Fruit fly (Drosophila melanogaster) whole organism, embryonic: Measurements from ENCODE around the gene mib2.

Experiments
- Abd-B ChIP-seq: fragments of 200-800 bp; sonication (Bioruptor generic); optimal IDR thresholded peaks from 2 replicates; lab custom pipeline; 2018; ENCODE audit warnings: missing biosample characterization, mild to moderate bottlenecking, missing genetic modification characterization, moderate library complexity
- Adf1 ChIP-seq: fragments of 200-800 bp; sonication (Bioruptor generic); IDR thresholded peaks from 2 replicates; pipeline ENCODE4 v1.3.6; 2022; ENCODE audit warnings: missing biosample characterization, missing genetic modification characterization
- BEAF-32 ChIP-seq: fragments of 200-800 bp; sonication (Bioruptor generic); optimal IDR thresholded peaks from 3 replicates; lab custom pipeline; 2017; ENCODE audit warnings: missing biosample characterization, missing genetic modification characterization, mild to moderate bottlenecking, moderate library complexity, missing genetic modification reagents
- CG10431 ChIP-seq: fragments of 200-800 bp; sonication (Bioruptor generic); optimal IDR thresholded peaks from 3 replicates; lab custom pipeline; 2018; ENCODE audit warnings: missing biosample characterization, mild to moderate bottlenecking, missing genetic modification characterization
- CG10654 ChIP-seq: fragments of 200-800 bp; sonication (Bioruptor generic); optimal IDR thresholded peaks from 2 replicates; lab custom pipeline; 2016; ENCODE audit warnings: missing biosample characterization, missing genetic modification characterization
- CG11456 ChIP-seq: fragments of 200-800 bp; sonication (Bioruptor generic); IDR thresholded peaks from 3 replicates; pipeline ENCODE4 v1.3.6; 2022; ENCODE audit warnings: missing biosample characterization, missing genetic modification characterization
- CG12659 ChIP-seq: fragments of 200-800 bp; sonication (Bioruptor generic); optimal IDR thresholded peaks from 3 replicates; lab custom pipeline; 2017; ENCODE audit warnings: mild to moderate bottlenecking, missing biosample characterization, missing genetic modification reagents, missing genetic modification characterization
- CG12744 ChIP-seq: fragments of 200-800 bp; sonication (Bioruptor generic); optimal IDR thresholded peaks from 2 replicates; lab custom pipeline; 2016; ENCODE audit warnings: missing biosample characterization, missing genetic modification characterization
- CG17385 ChIP-seq: fragments of 200-800 bp; sonication (Bioruptor generic); optimal IDR thresholded peaks from 3 replicates; lab custom pipeline; 2018; ENCODE audit warnings: missing biosample characterization, mild to moderate bottlenecking, missing genetic modification characterization
- CG17912 ChIP-seq: fragments of 200-800 bp; sonication (Bioruptor generic); optimal IDR thresholded peaks from 2 replicates; lab custom pipeline; 2018; ENCODE audit warnings: missing biosample characterization, mild to moderate bottlenecking, missing genetic modification characterization
- CG31365 ChIP-seq: fragments of 200-800 bp; sonication (Bioruptor generic); optimal IDR thresholded peaks from 2 replicates; lab custom pipeline; 2018; ENCODE audit warnings: missing biosample characterization, mild to moderate bottlenecking, missing genetic modification characterization
- CG34376 ChIP-seq: fragments of 200-800 bp; sonication (Bioruptor generic); optimal IDR thresholded peaks from 2 replicates; lab custom pipeline; 2018; ENCODE audit warnings: missing biosample characterization, mild to moderate bottlenecking, missing genetic modification characterization
- CG34422 ChIP-seq: fragments of 200-800 bp; sonication (Bioruptor generic); IDR thresholded peaks from 3 replicates; pipeline ENCODE4 v1.3.6; 2022; ENCODE audit warnings: missing biosample characterization, missing genetic modification characterization
- CG4328 ChIP-seq: fragments of 200-800 bp; sonication (Bioruptor generic); optimal IDR thresholded peaks from 3 replicates; lab custom pipeline; 2017; ENCODE audit warnings: missing biosample characterization, missing genetic modification reagents, missing genetic modification characterization
- CG4617 ChIP-seq: fragments of 200-800 bp; sonication (Bioruptor generic); optimal IDR thresholded peaks from 3 replicates; lab custom pipeline; 2016; ENCODE audit warnings: missing biosample characterization, missing genetic modification characterization, borderline replicate concordance
- CG5180 ChIP-seq: fragments of 200-800 bp; sonication (Bioruptor generic); optimal IDR thresholded peaks from 3 replicates; lab custom pipeline; 2017; ENCODE audit warnings: missing biosample characterization, missing genetic modification characterization, mild to moderate bottlenecking, moderate library complexity, missing genetic modification reagents
- CG6254 ChIP-seq: fragments of 200-800 bp; sonication (Bioruptor generic); optimal IDR thresholded peaks from 3 replicates; lab custom pipeline; 2017; ENCODE audit warnings: mild to moderate bottlenecking, missing biosample characterization, missing genetic modification reagents, missing genetic modification characterization
- CG7963 ChIP-seq: fragments of 200-800 bp; sonication (Bioruptor generic); IDR thresholded peaks from 3 replicates; pipeline ENCODE4 v1.3.6; 2022; ENCODE audit warnings: missing biosample characterization, missing genetic modification characterization; ENCODE audit not compliant: partially characterized antibody
- CG8388 ChIP-seq: fragments of 200-800 bp; sonication (Bioruptor generic); optimal IDR thresholded peaks from 2 replicates; lab custom pipeline; 2019; ENCODE audit warnings: missing biosample characterization, mild to moderate bottlenecking, missing genetic modification characterization, moderate library complexity
- Chrac-16 ChIP-seq: fragments of 200-800 bp; sonication (Bioruptor generic); optimal IDR thresholded peaks from 3 replicates; lab custom pipeline; 2016; ENCODE audit warnings: missing biosample characterization, missing genetic modification characterization
- Dfd ChIP-seq, 2 experiments: fragments of >200 bp; optimal IDR thresholded peaks; 2 replicates each; lab custom pipeline; 2017; ENCODE audit warnings: missing biosample characterization in 2 of 2, missing genetic modification characterization in 2 of 2
- HLH3B ChIP-seq: fragments of 200-800 bp; sonication (Bioruptor generic); IDR thresholded peaks from 2 replicates; pipeline ENCODE4 v1.3.6; 2022; ENCODE audit warnings: missing biosample characterization, missing genetic modification characterization
- Hmx ChIP-seq: fragments of 200-800 bp; sonication (Bioruptor generic); optimal IDR thresholded peaks from 2 replicates; lab custom pipeline; 2016; ENCODE audit warnings: missing biosample characterization, missing genetic modification characterization
- Hr39 ChIP-seq: fragments of >200 bp; optimal IDR thresholded peaks from 2 replicates; lab custom pipeline; 2017
- Mes4 ChIP-seq: fragments of 200-800 bp; sonication (Bioruptor generic); optimal IDR thresholded peaks from 2 replicates; lab custom pipeline; 2016; ENCODE audit warnings: missing biosample characterization, missing genetic modification characterization
- Myb ChIP-seq: fragments of 200-800 bp; sonication (Bioruptor generic); optimal IDR thresholded peaks from 2 replicates; lab custom pipeline; 2016; ENCODE audit warnings: missing biosample characterization, missing genetic modification characterization
- NfI ChIP-seq: fragments of 200-800 bp; sonication (Bioruptor generic); optimal IDR thresholded peaks from 3 replicates; lab custom pipeline; 2018; ENCODE audit warnings: missing biosample characterization, mild to moderate bottlenecking, missing genetic modification characterization, moderate library complexity
- Tbp ChIP-seq: fragments of >200 bp; optimal IDR thresholded peaks from 2 replicates; lab custom pipeline; 2018; ENCODE audit warnings: missing biosample characterization, missing genetic modification characterization
- abd-A ChIP-seq: fragments of 200-800 bp; sonication (Bioruptor generic); optimal IDR thresholded peaks from 3 replicates; lab custom pipeline; 2019; ENCODE audit warnings: missing biosample characterization, mild to moderate bottlenecking, missing genetic modification characterization, moderate library complexity
- cas ChIP-seq: fragments of 200-800 bp; sonication (Bioruptor generic); IDR thresholded peaks from 2 replicates; pipeline ENCODE4 v1.3.6; 2022; ENCODE audit warnings: missing biosample characterization, missing genetic modification characterization
- dan ChIP-seq: fragments of 200-800 bp; sonication (Bioruptor generic); IDR thresholded peaks from 2 replicates; pipeline ENCODE4 v1.3.6; 2022; ENCODE audit warnings: missing biosample characterization, missing genetic modification characterization
- dimm ChIP-seq: fragments of 200-800 bp; sonication (Bioruptor generic); IDR thresholded peaks from 2 replicates; pipeline ENCODE4 v1.3.6; 2022; ENCODE audit warnings: missing biosample characterization, missing genetic modification characterization
- dm ChIP-seq: fragments of 200-800 bp; sonication (Bioruptor generic); optimal IDR thresholded peaks from 3 replicates; lab custom pipeline; 2016; ENCODE audit warnings: missing biosample characterization, missing genetic modification characterization
- dmrt11E ChIP-seq: fragments of 200-800 bp; sonication (Bioruptor generic); optimal IDR thresholded peaks from 3 replicates; lab custom pipeline; 2018; ENCODE audit warnings: missing biosample characterization, mild to moderate bottlenecking, missing genetic modification characterization, moderate library complexity
- eve ChIP-seq, 2 experiments: fragments of >200 bp; optimal IDR thresholded peaks; 2 replicates each; lab custom pipeline; 2017; ENCODE audit warnings: missing biosample characterization in 2 of 2, missing genetic modification characterization in 2 of 2
- ewg ChIP-seq: fragments of 200-800 bp; sonication (Bioruptor generic); optimal IDR thresholded peaks from 3 replicates; lab custom pipeline; 2017; ENCODE audit warnings: mild to moderate bottlenecking, missing biosample characterization, missing genetic modification reagents, missing genetic modification characterization
- eyg ChIP-seq: fragments of 200-800 bp; sonication (Bioruptor generic); optimal IDR thresholded peaks from 3 replicates; lab custom pipeline; 2016; ENCODE audit warnings: missing biosample characterization, missing genetic modification characterization
- fd3F ChIP-seq: fragments of 200-800 bp; sonication (Bioruptor generic); optimal IDR thresholded peaks from 2 replicates; lab custom pipeline; 2018; ENCODE audit warnings: missing biosample characterization, mild to moderate bottlenecking, missing genetic modification characterization, moderate library complexity
- fru ChIP-seq: fragments of >200 bp; optimal IDR thresholded peaks from 2 replicates; lab custom pipeline; 2017
- gsb-n ChIP-seq: fragments of 200-800 bp; sonication (Bioruptor generic); optimal IDR thresholded peaks from 3 replicates; lab custom pipeline; 2018; ENCODE audit warnings: missing biosample characterization, mild to moderate bottlenecking, missing genetic modification characterization
- hbn ChIP-seq: fragments of 200-800 bp; sonication (Bioruptor generic); IDR thresholded peaks from 2 replicates; pipeline ENCODE4 v1.3.6; 2022; ENCODE audit warnings: missing biosample characterization, missing genetic modification characterization; ENCODE audit not compliant: partially characterized antibody
- hth ChIP-seq: fragments of >200 bp; optimal IDR thresholded peaks from 2 replicates; lab custom pipeline; 2017; ENCODE audit warnings: inconsistent platforms
- jigr1 ChIP-seq: fragments of 200-800 bp; sonication (Bioruptor generic); IDR thresholded peaks from 3 replicates; pipeline ENCODE4 v1.3.6; 2022; ENCODE audit warnings: missing biosample characterization, missing genetic modification characterization
- jumu ChIP-seq: fragments of 200-800 bp; sonication (Bioruptor generic); optimal IDR thresholded peaks from 3 replicates; lab custom pipeline; 2016; ENCODE audit warnings: missing biosample characterization, missing genetic modification characterization
- lbe ChIP-seq: fragments of 200-800 bp; sonication (Bioruptor generic); optimal IDR thresholded peaks from 2 replicates; lab custom pipeline; 2016; ENCODE audit warnings: missing biosample characterization, mild to moderate bottlenecking, missing genetic modification characterization
- phol ChIP-seq: fragments of 200-800 bp; sonication (Bioruptor generic); optimal IDR thresholded peaks from 3 replicates; lab custom pipeline; 2018; ENCODE audit warnings: missing biosample characterization, mild to moderate bottlenecking, missing genetic modification characterization, moderate library complexity
- prd ChIP-seq, 3 experiments: fragments of >200 bp in 2 of 3; fragments of 200-800 bp in 1 of 3; sonication (Bioruptor generic) in 1 of 3; optimal IDR thresholded peaks in 2 of 3; IDR thresholded peaks in 1 of 3; 2 replicates in 2 of 3; 3 replicates in 1 of 3; pipeline versions ENCODE4 v1.3.6 to Lab custom; 2017 to 2022; ENCODE audit warnings: missing biosample characterization in 1 of 3, missing genetic modification characterization in 1 of 3
- pros ChIP-seq: fragments of 200-800 bp; sonication (Bioruptor generic); optimal IDR thresholded peaks from 3 replicates; lab custom pipeline; 2019; ENCODE audit warnings: missing biosample characterization, mild to moderate bottlenecking, missing genetic modification characterization, moderate library complexity
- ranshi ChIP-seq: fragments of 200-800 bp; sonication (Bioruptor generic); IDR thresholded peaks from 2 replicates; pipeline ENCODE4 v1.3.6; 2022; ENCODE audit warnings: missing biosample characterization, missing genetic modification characterization
- sqz ChIP-seq: fragments of 200-800 bp; sonication (Bioruptor generic); optimal IDR thresholded peaks from 3 replicates; lab custom pipeline; 2018; ENCODE audit warnings: missing biosample characterization, mild to moderate bottlenecking, missing genetic modification characterization
- sug ChIP-seq: fragments of 200-800 bp; optimal IDR thresholded peaks from 2 replicates; lab custom pipeline; 2019; ENCODE audit warnings: missing biosample characterization, mild to moderate bottlenecking, missing genetic modification characterization, moderate library complexity
- vnd ChIP-seq: fragments of 200-800 bp; sonication (Bioruptor generic); IDR thresholded peaks from 3 replicates; pipeline ENCODE4 v1.3.6; 2022; ENCODE audit warnings: missing biosample characterization, missing genetic modification characterization; ENCODE audit not compliant: partially characterized antibody

Gene mib2

dm6 chr2L:19083320-19083764, 49.1 kb downstream of the mib2 start (continued):
- TF ChIP-seq phol (tag; lab: Kevin White, UChicago) (no peak), CG10654 (GFP tag; lab: Kevin White, UChicago) (no peak), sug (tag; lab: Kevin White, UChicago) (no peak), NfI (no peak), dmrt11E (tag; lab: Kevin White, UChicago) (no peak), cas (GFP tag; lab: Robert Waterston, UW) (no peak), CG11456 (no peak), eve (GFP tag; optimal IDR thresholded peaks at IDR 0.05; lab: Kevin White, UChicago) (no peak), dan (GFP tag; lab: Robert Waterston, UW) (no peak), BEAF-32 (no peak), Dfd (GFP tag; optimal IDR thresholded peaks at IDR 0.05; lab: Kevin White, UChicago) (no peak), pros (GFP tag; lab: Kevin White, UChicago) (peak; percentile 1), jumu (no peak), Adf1 (GFP tag; lab: Robert Waterston, UW) (peak; percentile 24; the same call in 1 of the 2 replicates), CG17385 (GFP tag; lab: Kevin White, UChicago) (no peak), gsb-n (no peak), Mes4 (no peak), prd (optimal IDR thresholded peaks at IDR 0.05; lab: Kevin White, UChicago) (no peak), prd (GFP tag; IDR thresholded peaks at IDR 0.05; lab: Robert Waterston, UW) (no peak), Hr39 (lab: Kevin White, UChicago) (peak; percentile 98), lbe (no peak), Tbp (GFP tag; lab: Kevin White, UChicago) (no peak), Chrac-16 (GFP tag; lab: Kevin White, UChicago) (no peak), Myb (GFP tag; lab: Kevin White, UChicago) (no peak), CG4328 (GFP tag; lab: Kevin White, UChicago) (no peak), CG10431 (GFP tag; lab: Kevin White, UChicago) (no peak), CG34376 (no peak), jigr1 (GFP tag; lab: Robert Waterston, UW) (no peak), eyg (no peak), fru (lab: Kevin White, UChicago) (no peak), sqz (GFP tag; lab: Kevin White, UChicago) (peak; percentile 34), abd-A (tag; lab: Kevin White, UChicago) (peak; percentile 1), CG34422 (GFP tag; lab: Robert Waterston, UW) (no peak), CG7963 (GFP tag; lab: Robert Waterston, UW) (no peak), CG12659 (GFP tag; lab: Kevin White, UChicago) (no peak), CG31365 (no peak), Abd-B (GFP tag; lab: Kevin White, UChicago) (no peak), dm (GFP tag; lab: Kevin White, UChicago) (no peak), hbn (GFP tag; lab: Robert Waterston, UW) (no peak), dimm (GFP tag; lab: Robert Waterston, UW) (no peak), CG8388 (GFP tag; lab: Kevin White, UChicago) (no peak), vnd (no peak), CG12744 (no peak), CG5180 (no peak), CG6254 (GFP tag; lab: Kevin White, UChicago) (peak; percentile 98), CG4617 (GFP tag; lab: Kevin White, UChicago) (no peak), ranshi (GFP tag; lab: Robert Waterston, UW) (no peak), CG17912 (GFP tag; lab: Kevin White, UChicago) (no peak), ewg (GFP tag; lab: Kevin White, UChicago) (peak; percentile 51), Hmx (GFP tag; lab: Kevin White, UChicago) (no peak), hth (no peak), HLH3B (GFP tag; lab: Robert Waterston, UW) (0 out of 2 replicates have a peak, but pooled peaks have one; percentile 27), fd3F (GFP tag; lab: Kevin White, UChicago) (no peak)
